Worm (Caenorhabditis elegans) whole organism, L2 larva: ENCODE data around the gene R13H4.7.
A peak's percentile ranks its signal among the peaks of the same experiment; 100 is the strongest.

Experiments used
- C34F6.9 ChIP-seq: fragments of 150-350 bp; optimal IDR thresholded peaks from 2 replicates; lab custom pipeline; 2014; ENCODE audit warnings: missing biosample characterization, missing genetic modification characterization
- F13H6.1 ChIP-seq: sonication (generic microtip); optimal IDR thresholded peaks from 2 replicates; lab custom pipeline; 2016; ENCODE audit warnings: missing genetic modification characterization, missing compliant biosample characterization
- R02D3.7 ChIP-seq: fragments of 150-350 bp; optimal IDR thresholded peaks from 2 replicates; lab custom pipeline; 2014; ENCODE audit warnings: missing biosample characterization, missing genetic modification characterization
- Y55F3AM.14 ChIP-seq: fragments of 200-800 bp; sonication (Bioruptor generic); optimal IDR thresholded peaks from 2 replicates; lab custom pipeline; 2018; ENCODE audit warnings: mild to moderate bottlenecking, missing genetic modification characterization, missing compliant biosample characterization
- ZK546.5 ChIP-seq: sonication (generic microtip); optimal IDR thresholded peaks from 2 replicates; lab custom pipeline; 2017; ENCODE audit warnings: missing biosample characterization, missing genetic modification characterization
- alr-1 ChIP-seq: fragments of 150-350 bp; optimal IDR thresholded peaks from 2 replicates; lab custom pipeline; 2014; ENCODE audit warnings: missing biosample characterization, missing genetic modification characterization
- aly-2 ChIP-seq: fragments of 150-350 bp; optimal IDR thresholded peaks from 2 replicates; lab custom pipeline; 2014; ENCODE audit warnings: missing biosample characterization, missing genetic modification characterization
- ama-1 ChIP-seq: fragments of 150-350 bp; optimal IDR thresholded peaks from 2 replicates; lab custom pipeline; 2018; ENCODE audit warnings: inconsistent platforms
- blmp-1 ChIP-seq: sonication (generic microtip); optimal IDR thresholded peaks from 2 replicates; lab custom pipeline; 2017; ENCODE audit warnings: missing genetic modification characterization, mild to moderate bottlenecking, missing compliant biosample characterization, antibody characterized with exemption, moderate library complexity; ENCODE audit not compliant: insufficient read depth
- ceh-16 ChIP-seq: fragments of 150-350 bp; optimal IDR thresholded peaks from 2 replicates; lab custom pipeline; 2014; ENCODE audit warnings: missing biosample characterization, missing genetic modification characterization
- ceh-82 ChIP-seq: fragments of 150-350 bp; optimal IDR thresholded peaks from 2 replicates; lab custom pipeline; 2014; ENCODE audit warnings: missing biosample characterization, missing genetic modification characterization
- crh-2 ChIP-seq: sonication (generic microtip); optimal IDR thresholded peaks from 2 replicates; lab custom pipeline; 2017; ENCODE audit warnings: missing biosample characterization, missing genetic modification characterization
- dmd-4 ChIP-seq: sonication (generic microtip); optimal IDR thresholded peaks from 2 replicates; lab custom pipeline; 2017; ENCODE audit warnings: missing biosample characterization, missing genetic modification characterization
- egl-27 ChIP-seq: sonication (generic microtip); optimal IDR thresholded peaks from 3 replicates; lab custom pipeline; 2017; ENCODE audit warnings: missing biosample characterization, missing genetic modification reagents, missing genetic modification characterization
- fos-1 ChIP-seq: fragments of 150-350 bp; optimal IDR thresholded peaks from 2 replicates; lab custom pipeline; 2014; ENCODE audit warnings: missing biosample characterization, missing genetic modification characterization
- gmeb-1 ChIP-seq: fragments of 150-350 bp; optimal IDR thresholded peaks from 2 replicates; lab custom pipeline; 2014; ENCODE audit warnings: missing biosample characterization, missing genetic modification characterization
- lin-11 ChIP-seq: fragments of 150-350 bp; sonication (generic microtip); optimal IDR thresholded peaks from 2 replicates; lab custom pipeline; 2014; ENCODE audit warnings: missing biosample characterization, missing genetic modification characterization, inconsistent platforms, mixed read lengths
- lin-13 ChIP-seq: fragments of 150-350 bp; optimal IDR thresholded peaks from 2 replicates; lab custom pipeline; 2014; ENCODE audit warnings: missing biosample characterization, missing genetic modification reagents, missing genetic modification characterization
- lsy-2 ChIP-seq, 2 experiments: fragments of 150-350 bp in 1 of 2; sonication (generic microtip) in 1 of 2; optimal IDR thresholded peaks; 2 replicates each; lab custom pipeline; 2014 to 2017; ENCODE audit warnings: missing biosample characterization in 2 of 2, missing genetic modification characterization in 2 of 2
- mab-5 ChIP-seq: fragments of 150-350 bp; optimal IDR thresholded peaks from 2 replicates; lab custom pipeline; 2014; ENCODE audit warnings: missing biosample characterization, missing genetic modification characterization
- mbf-1 ChIP-seq: sonication (generic microtip); optimal IDR thresholded peaks from 2 replicates; lab custom pipeline; 2017; ENCODE audit warnings: missing biosample characterization, missing genetic modification characterization
- mdl-1 ChIP-seq, 2 experiments: fragments of 150-350 bp in 1 of 2; sonication (generic microtip) in 1 of 2; optimal IDR thresholded peaks; 2 replicates each; lab custom pipeline; 2017; ENCODE audit warnings: missing biosample characterization in 2 of 2, missing genetic modification characterization in 2 of 2
- nhr-10 ChIP-seq: sonication (generic microtip); optimal IDR thresholded peaks from 2 replicates; lab custom pipeline; 2017; ENCODE audit warnings: missing biosample characterization, missing genetic modification characterization
- nhr-12 ChIP-seq: fragments of 150-350 bp; optimal IDR thresholded peaks from 2 replicates; lab custom pipeline; 2014; ENCODE audit warnings: missing biosample characterization, missing genetic modification characterization
- nhr-129 ChIP-seq: fragments of 150-350 bp; optimal IDR thresholded peaks from 2 replicates; lab custom pipeline; 2014; ENCODE audit warnings: missing biosample characterization, missing genetic modification characterization
- nhr-21 ChIP-seq: fragments of 150-350 bp; optimal IDR thresholded peaks from 2 replicates; lab custom pipeline; 2014; ENCODE audit warnings: missing biosample characterization, missing genetic modification characterization
- nhr-23 ChIP-seq: fragments of 150-350 bp; optimal IDR thresholded peaks from 2 replicates; lab custom pipeline; 2014; ENCODE audit warnings: missing biosample characterization, missing genetic modification reagents, missing genetic modification characterization
- nhr-25 ChIP-seq: fragments of 150-350 bp; sonication (generic microtip); optimal IDR thresholded peaks from 3 replicates; lab custom pipeline; 2014; ENCODE audit warnings: missing biosample characterization, missing genetic modification characterization
- nhr-6 ChIP-seq: fragments of 150-350 bp; optimal IDR thresholded peaks from 2 replicates; lab custom pipeline; 2014; ENCODE audit warnings: missing biosample characterization, missing genetic modification characterization
- nhr-77 ChIP-seq: fragments of 150-350 bp; optimal IDR thresholded peaks from 2 replicates; lab custom pipeline; 2014; ENCODE audit warnings: missing biosample characterization, missing genetic modification characterization
- peb-1 ChIP-seq: fragments of 150-350 bp; optimal IDR thresholded peaks from 2 replicates; lab custom pipeline; 2014; ENCODE audit warnings: missing biosample characterization, missing genetic modification characterization
- sem-4 ChIP-seq: fragments of 150-350 bp; optimal IDR thresholded peaks from 2 replicates; lab custom pipeline; 2014; ENCODE audit warnings: missing biosample characterization, missing genetic modification reagents, missing genetic modification characterization
- skn-1 ChIP-seq: sonication (generic microtip); optimal IDR thresholded peaks from 2 replicates; lab custom pipeline; 2017; ENCODE audit warnings: missing biosample characterization, missing genetic modification characterization
- sma-3 ChIP-seq: sonication (generic microtip); optimal IDR thresholded peaks from 2 replicates; lab custom pipeline; 2016; ENCODE audit warnings: missing genetic modification reagents, missing genetic modification characterization, missing compliant biosample characterization
- sma-9 ChIP-seq, 2 experiments: fragments of 150-350 bp in 1 of 2; sonication (generic microtip) in 1 of 2; optimal IDR thresholded peaks; 2 replicates each; lab custom pipeline; 2014 to 2016; ENCODE audit warnings: missing genetic modification characterization in 2 of 2, mild to moderate bottlenecking in 1 of 2, missing biosample characterization in 1 of 2, missing compliant biosample characterization in 1 of 2, missing genetic modification reagents in 1 of 2, moderate library complexity in 1 of 2
- snpc-4 ChIP-seq: fragments of 150-350 bp; optimal IDR thresholded peaks from 2 replicates; lab custom pipeline; 2014; ENCODE audit warnings: missing biosample characterization, missing genetic modification characterization
- unc-39 ChIP-seq: fragments of 150-350 bp; optimal IDR thresholded peaks from 2 replicates; lab custom pipeline; 2014; ENCODE audit warnings: missing biosample characterization, missing genetic modification characterization
- unc-55 ChIP-seq: fragments of 150-350 bp; sonication (generic microtip); optimal IDR thresholded peaks from 3 replicates; lab custom pipeline; 2014; ENCODE audit warnings: missing biosample characterization, missing genetic modification reagents, missing genetic modification characterization
- unc-62 ChIP-seq: fragments of 150-350 bp; optimal IDR thresholded peaks from 2 replicates; lab custom pipeline; 2014; ENCODE audit warnings: missing biosample characterization, missing genetic modification reagents, missing genetic modification characterization
- zag-1 ChIP-seq: fragments of 150-350 bp; optimal IDR thresholded peaks from 2 replicates; lab custom pipeline; 2014; ENCODE audit warnings: missing biosample characterization, missing genetic modification characterization
- ztf-1 ChIP-seq: fragments of 200-800 bp; sonication (Bioruptor generic); conservative IDR thresholded peaks from 2 replicates; pipeline ENCODE4 v1.3.6; 2022; ENCODE audit warnings: missing genetic modification characterization, missing compliant biosample characterization
- ztf-11 ChIP-seq: sonication (generic microtip); optimal IDR thresholded peaks from 2 replicates; lab custom pipeline; 2017; ENCODE audit warnings: missing biosample characterization, missing genetic modification characterization
- ztf-4 ChIP-seq: fragments of 150-350 bp; optimal IDR thresholded peaks from 2 replicates; lab custom pipeline; 2014; ENCODE audit warnings: missing biosample characterization, missing genetic modification characterization

Gene R13H4.7

DNA sequence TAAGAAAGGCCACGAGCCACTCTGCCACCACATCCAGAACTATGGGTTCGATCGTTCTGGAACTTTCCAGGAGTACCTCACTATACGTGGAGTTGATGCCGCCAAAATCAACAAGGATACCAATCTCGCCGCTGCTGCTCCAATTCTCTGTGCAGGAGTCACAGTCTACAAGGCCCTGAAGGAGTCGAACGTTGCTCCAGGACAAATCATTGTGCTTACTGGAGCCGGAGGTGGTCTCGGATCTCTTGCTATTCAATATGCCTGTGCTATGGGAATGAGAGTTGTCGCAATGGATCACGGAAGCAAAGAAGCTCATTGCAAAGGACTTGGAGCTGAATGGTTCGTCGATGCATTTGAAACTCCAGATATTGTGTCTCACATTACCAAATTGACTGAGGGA is 20.6 kb upstream of the R13H4.7 start:
- TF ChIP-seq lin-13 (GFP tag; lab: Kevin White, UChicago) (peak; percentile 21), skn-1 (no peak)

DNA sequence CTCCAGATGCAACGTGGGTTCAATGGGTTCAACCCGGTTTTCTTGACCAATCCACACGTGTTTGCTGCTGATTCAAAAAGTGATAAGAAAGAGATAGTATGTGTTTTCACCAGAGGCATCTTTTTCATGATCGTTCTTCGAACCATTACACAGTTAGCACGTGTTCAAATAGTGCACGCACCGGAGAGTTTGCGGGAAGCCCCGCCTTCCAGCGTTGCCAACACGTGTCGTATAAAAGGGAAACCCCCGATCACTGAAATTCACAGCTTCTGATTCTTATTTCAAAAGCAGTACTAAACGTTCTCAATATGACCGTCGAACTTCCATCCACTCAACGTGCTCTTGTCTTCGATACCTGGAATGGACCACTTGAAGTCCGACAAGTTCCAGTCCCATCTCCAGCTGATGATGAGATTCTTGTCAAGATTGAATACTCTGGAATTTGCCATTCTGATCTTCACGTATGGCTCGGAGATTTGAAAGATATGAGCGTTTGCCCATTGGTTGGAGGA is 20.0 kb upstream of the R13H4.7 start, which contains the start of gene adh-1:
adh-1 (plus strand) TSS at position 261 of the 512 bp plus-strand sequence.
- peak; percentile 81 for TF ChIP-seq crh-2
- no peak for TF ChIP-seq ZK546.5 (tag; lab: Kevin White, UChicago)
- TF ChIP-seq ama-1 (lab: Kevin White, UChicago) = peak; percentile 96
- TF ChIP-seq sem-4 (tag; lab: Kevin White, UChicago) = no peak
- TF ChIP-seq mdl-1 (tag; optimal IDR thresholded peaks at IDR 0.05; lab: Kevin White, UChicago) = peak; percentile 89 to 95
- TF ChIP-seq nhr-129 = peak; percentile 87
- TF ChIP-seq aly-2 (tag; lab: Kevin White, UChicago) = no peak
- peak; percentile 27 for TF ChIP-seq snpc-4
- no peak for TF ChIP-seq lin-11
- TF ChIP-seq unc-62 (GFP tag; lab: Kevin White, UChicago) = no peak
- TF ChIP-seq zag-1 (tag; lab: Kevin White, UChicago) = no peak
- TF ChIP-seq C34F6.9 (tag; lab: Kevin White, UChicago) = peak; percentile 46
- peak; percentile 62 for TF ChIP-seq gmeb-1
- TF ChIP-seq blmp-1 (tag; lab: Kevin White, UChicago) = peak; percentile 73
- no peak for TF ChIP-seq ceh-16 (tag; lab: Kevin White, UChicago)
- TF ChIP-seq unc-55 (GFP tag; lab: Kevin White, UChicago) = no peak
- TF ChIP-seq nhr-23 (tag; lab: Kevin White, UChicago) = no peak
- TF ChIP-seq nhr-10 (tag; lab: Kevin White, UChicago) = no peak
- TF ChIP-seq fos-1 (tag; lab: Kevin White, UChicago) = peak; percentile 54
- TF ChIP-seq nhr-25 (tag; lab: Kevin White, UChicago) = peak; percentile 76
- no peak for TF ChIP-seq alr-1 (tag; lab: Kevin White, UChicago)
- no peak for TF ChIP-seq nhr-12 (tag; lab: Kevin White, UChicago)
- TF ChIP-seq nhr-21 = peak; percentile 97
- TF ChIP-seq R02D3.7 (tag; lab: Kevin White, UChicago) = no peak
- TF ChIP-seq sma-3 (GFP tag; lab: Kevin White, UChicago) = peak; percentile 73
- TF ChIP-seq nhr-6 = peak; percentile 30
- TF ChIP-seq Y55F3AM.14 (GFP tag; lab: Kevin White, UChicago) = peak; percentile 25
- peak; percentile 59 for TF ChIP-seq egl-27 (tag; lab: Kevin White, UChicago)
- peak; percentile 98 for TF ChIP-seq sma-9 (GFP tag; optimal IDR thresholded peaks at IDR 0.05; lab: Kevin White, UChicago)
- peak; percentile 72 for TF ChIP-seq sma-9 (tag; optimal IDR thresholded peaks at IDR 0.05; lab: Kevin White, UChicago)
- TF ChIP-seq unc-39 = no peak
- TF ChIP-seq nhr-77 (tag; lab: Kevin White, UChicago) = no peak
- no peak for TF ChIP-seq ceh-82
- TF ChIP-seq F13H6.1 (tag; lab: Kevin White, UChicago) = peak; percentile 88
- peak; percentile 1 for TF ChIP-seq lin-13 (GFP tag; lab: Kevin White, UChicago)
- TF ChIP-seq lsy-2 (tag; optimal IDR thresholded peaks at IDR 0.05; lab: Kevin White, UChicago) = peak in 1 of 2 experiments; percentile 59
- no peak for TF ChIP-seq mbf-1 (tag; lab: Kevin White, UChicago)
- TF ChIP-seq, all 48 proteins: peak for 19

DNA sequence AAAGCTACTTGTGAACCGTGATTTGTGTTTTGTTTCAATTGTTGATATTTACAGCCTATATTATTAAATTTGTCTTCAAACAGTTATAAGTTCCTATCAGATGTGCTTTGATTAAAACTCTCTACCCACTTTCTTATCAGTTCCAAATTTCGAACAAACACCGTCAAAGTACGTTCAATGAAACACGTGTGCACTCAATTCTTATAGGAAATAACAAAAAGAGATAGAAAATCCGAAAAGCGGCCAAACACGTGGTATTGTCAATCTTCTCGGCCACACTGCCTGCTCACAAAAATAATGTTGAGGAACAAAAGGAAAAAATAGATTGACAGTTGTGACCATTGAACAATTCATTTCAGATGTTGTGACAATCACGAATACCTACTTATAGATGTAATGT is 17.9 kb upstream of the R13H4.7 start:
- TF ChIP-seq blmp-1 (tag; lab: Kevin White, UChicago) (peak; percentile 69), snpc-4 (no peak), nhr-10 (tag; lab: Kevin White, UChicago) (no peak), nhr-25 (tag; lab: Kevin White, UChicago) (peak; percentile 13), unc-62 (GFP tag; lab: Kevin White, UChicago) (no peak), aly-2 (tag; lab: Kevin White, UChicago) (no peak), ztf-11 (tag; lab: Kevin White, UChicago) (no peak), unc-39 (no peak), ZK546.5 (tag; lab: Kevin White, UChicago) (no peak), dmd-4 (no peak), mab-5 (tag; lab: Kevin White, UChicago) (no peak), F13H6.1 (tag; lab: Kevin White, UChicago) (peak; percentile 87), Y55F3AM.14 (GFP tag; lab: Kevin White, UChicago) (no peak), skn-1 (no peak), ceh-82 (no peak), crh-2 (peak; percentile 82), zag-1 (tag; lab: Kevin White, UChicago) (no peak), ztf-4 (peak; percentile 60), nhr-129 (peak; percentile 91), sma-9 (GFP tag; optimal IDR thresholded peaks at IDR 0.05; lab: Kevin White, UChicago) (peak; percentile 95), sma-9 (tag; optimal IDR thresholded peaks at IDR 0.05; lab: Kevin White, UChicago) (no peak), C34F6.9 (tag; lab: Kevin White, UChicago) (peak; percentile 51), mdl-1 (tag; optimal IDR thresholded peaks at IDR 0.05; lab: Kevin White, UChicago) (peak in 1 of 2 experiments; percentile 84), peb-1 (no peak), alr-1 (tag; lab: Kevin White, UChicago) (no peak), lin-11 (no peak), gmeb-1 (peak; percentile 70), nhr-21 (peak; percentile 58), ceh-16 (tag; lab: Kevin White, UChicago) (no peak), lin-13 (GFP tag; lab: Kevin White, UChicago) (peak; percentile 25), mbf-1 (tag; lab: Kevin White, UChicago) (no peak), nhr-6 (peak; percentile 3), sma-3 (GFP tag; lab: Kevin White, UChicago) (peak; percentile 52), ztf-1 (GFP tag; lab: Robert Waterston, UW) (no peak), egl-27 (tag; lab: Kevin White, UChicago) (peak; percentile 51), lsy-2 (tag; optimal IDR thresholded peaks at IDR 0.05; lab: Kevin White, UChicago) (peak in 1 of 2 experiments; percentile 74), R02D3.7 (tag; lab: Kevin White, UChicago) (no peak), fos-1 (tag; lab: Kevin White, UChicago) (peak; percentile 10)
